Worm (Caenorhabditis elegans) whole organism, L3 larva: ENCODE data around the gene prk-1.

Source experiments
- ZK546.5 ChIP-seq: sonication (generic microtip); optimal IDR thresholded peaks from 2 replicates; lab custom pipeline; 2017; ENCODE audit warnings: missing biosample characterization, missing genetic modification characterization
- aly-2 ChIP-seq: fragments of 150-350 bp; optimal IDR thresholded peaks from 2 replicates; lab custom pipeline; 2014; ENCODE audit warnings: missing biosample characterization, missing genetic modification characterization
- ceh-16 ChIP-seq: sonication (generic microtip); optimal IDR thresholded peaks from 2 replicates; lab custom pipeline; 2017; ENCODE audit warnings: missing biosample characterization, missing genetic modification characterization
- ceh-28 ChIP-seq: fragments of 150-350 bp; optimal IDR thresholded peaks from 2 replicates; lab custom pipeline; 2014; ENCODE audit warnings: missing biosample characterization, missing genetic modification reagents, missing genetic modification characterization
- ceh-82 ChIP-seq: fragments of 150-350 bp; optimal IDR thresholded peaks from 2 replicates; lab custom pipeline; 2014; ENCODE audit warnings: missing biosample characterization, missing genetic modification characterization
- daf-12 ChIP-seq: fragments of 150-350 bp; optimal IDR thresholded peaks from 2 replicates; lab custom pipeline; 2014; ENCODE audit warnings: missing biosample characterization, missing genetic modification reagents, missing genetic modification characterization
- egl-27 ChIP-seq: sonication (generic microtip); optimal IDR thresholded peaks from 4 replicates; lab custom pipeline; 2017; ENCODE audit warnings: missing biosample characterization, missing genetic modification reagents, missing genetic modification characterization
- elt-1 ChIP-seq: fragments of 150-350 bp; optimal IDR thresholded peaks from 2 replicates; lab custom pipeline; 2014; ENCODE audit warnings: missing biosample characterization, missing genetic modification characterization
- elt-2 ChIP-seq: sonication (generic microtip); optimal IDR thresholded peaks from 2 replicates; lab custom pipeline; 2016; ENCODE audit warnings: missing genetic modification reagents, mild to moderate bottlenecking, missing genetic modification characterization, missing compliant biosample characterization
- elt-3 ChIP-seq, 3 experiments: fragments of 150-350 bp in 1 of 3; sonication (generic microtip) in 2 of 3; optimal IDR thresholded peaks; 2 replicates in 2 of 3; 4 replicates in 1 of 3; lab custom pipeline; 2014 to 2017; ENCODE audit warnings: missing biosample characterization in 3 of 3, missing genetic modification characterization in 3 of 3
- fkh-10 ChIP-seq: sonication (generic microtip); optimal IDR thresholded peaks from 2 replicates; lab custom pipeline; 2017; ENCODE audit warnings: missing biosample characterization, missing genetic modification reagents, missing genetic modification characterization
- fkh-2 ChIP-seq: fragments of 150-350 bp; optimal IDR thresholded peaks from 2 replicates; lab custom pipeline; 2014; ENCODE audit warnings: missing biosample characterization, missing genetic modification reagents, missing genetic modification characterization
- fos-1 ChIP-seq: fragments of 150-350 bp; optimal IDR thresholded peaks from 2 replicates; lab custom pipeline; 2014; ENCODE audit warnings: missing biosample characterization, missing genetic modification characterization
- hmg-11 ChIP-seq: sonication (generic microtip); optimal IDR thresholded peaks from 2 replicates; lab custom pipeline; 2016; ENCODE audit warnings: missing genetic modification characterization, missing compliant biosample characterization
- jun-1 ChIP-seq: fragments of 150-350 bp; optimal IDR thresholded peaks from 2 replicates; lab custom pipeline; 2014; ENCODE audit warnings: missing biosample characterization, missing genetic modification reagents, missing genetic modification characterization
- lin-15B ChIP-seq: fragments of 150-350 bp; optimal IDR thresholded peaks from 2 replicates; lab custom pipeline; 2014; ENCODE audit warnings: missing biosample characterization, missing genetic modification characterization
- lin-39 ChIP-seq: fragments of 150-350 bp; optimal IDR thresholded peaks from 2 replicates; lab custom pipeline; 2018; ENCODE audit warnings: missing biosample characterization, missing genetic modification reagents, missing genetic modification characterization
- lsy-12 ChIP-seq: sonication (generic microtip); optimal IDR thresholded peaks from 2 replicates; lab custom pipeline; 2016; ENCODE audit warnings: mild to moderate bottlenecking, missing genetic modification characterization, missing compliant biosample characterization
- mml-1 ChIP-seq: fragments of 150-350 bp; sonication (generic microtip); optimal IDR thresholded peaks from 3 replicates; lab custom pipeline; 2014; ENCODE audit warnings: missing biosample characterization, missing genetic modification characterization
- nfya-1 ChIP-seq: sonication (generic microtip); optimal IDR thresholded peaks from 2 replicates; lab custom pipeline; 2017; ENCODE audit warnings: missing genetic modification characterization, mild to moderate bottlenecking, missing compliant biosample characterization, antibody characterized with exemption, moderate library complexity; ENCODE audit not compliant: insufficient read depth
- nhr-11 ChIP-seq: fragments of 150-350 bp; optimal IDR thresholded peaks from 2 replicates; lab custom pipeline; 2014; ENCODE audit warnings: missing biosample characterization, missing genetic modification characterization
- nhr-12 ChIP-seq: fragments of 150-350 bp; optimal IDR thresholded peaks from 2 replicates; lab custom pipeline; 2014; ENCODE audit warnings: missing biosample characterization, missing genetic modification characterization
- nhr-23 ChIP-seq: fragments of 150-350 bp; optimal IDR thresholded peaks from 2 replicates; lab custom pipeline; 2014; ENCODE audit warnings: missing biosample characterization, missing genetic modification reagents, missing genetic modification characterization
- nhr-25 ChIP-seq: sonication (generic microtip); optimal IDR thresholded peaks from 2 replicates; lab custom pipeline; 2017; ENCODE audit warnings: missing biosample characterization, missing genetic modification characterization
- nhr-28 ChIP-seq: fragments of 150-350 bp; optimal IDR thresholded peaks from 2 replicates; lab custom pipeline; 2014; ENCODE audit warnings: missing biosample characterization, missing genetic modification characterization
- nhr-43 ChIP-seq: sonication (generic microtip); optimal IDR thresholded peaks from 2 replicates; lab custom pipeline; 2016; ENCODE audit warnings: mild to moderate bottlenecking, missing genetic modification characterization, missing compliant biosample characterization; ENCODE audit not compliant: poor library complexity, severe bottlenecking
- nhr-67 ChIP-seq: fragments of 150-350 bp; optimal IDR thresholded peaks from 2 replicates; lab custom pipeline; 2014; ENCODE audit warnings: missing biosample characterization, missing genetic modification characterization
- pha-4 ChIP-seq: fragments of 150-350 bp; optimal IDR thresholded peaks from 2 replicates; lab custom pipeline; 2014; ENCODE audit warnings: missing biosample characterization, missing genetic modification reagents, missing genetic modification characterization
- pqm-1 ChIP-seq: fragments of 150-350 bp; optimal IDR thresholded peaks from 2 replicates; lab custom pipeline; 2017; ENCODE audit warnings: missing biosample characterization, missing genetic modification characterization, inconsistent platforms
- sea-2 ChIP-seq: fragments of 150-350 bp; sonication (generic microtip); optimal IDR thresholded peaks from 4 replicates; lab custom pipeline; 2014; ENCODE audit warnings: missing biosample characterization, missing genetic modification reagents, missing genetic modification characterization
- snpc-4 ChIP-seq: fragments of 150-350 bp; optimal IDR thresholded peaks from 2 replicates; lab custom pipeline; 2014; ENCODE audit warnings: missing biosample characterization, missing genetic modification characterization
- ztf-11 ChIP-seq: fragments of 150-350 bp; optimal IDR thresholded peaks from 2 replicates; lab custom pipeline; 2014; ENCODE audit warnings: missing biosample characterization, missing genetic modification characterization
- ztf-4 ChIP-seq: fragments of 150-350 bp; optimal IDR thresholded peaks from 2 replicates; lab custom pipeline; 2014; ENCODE audit warnings: missing biosample characterization, missing genetic modification characterization

prk-1 gene

DNA sequence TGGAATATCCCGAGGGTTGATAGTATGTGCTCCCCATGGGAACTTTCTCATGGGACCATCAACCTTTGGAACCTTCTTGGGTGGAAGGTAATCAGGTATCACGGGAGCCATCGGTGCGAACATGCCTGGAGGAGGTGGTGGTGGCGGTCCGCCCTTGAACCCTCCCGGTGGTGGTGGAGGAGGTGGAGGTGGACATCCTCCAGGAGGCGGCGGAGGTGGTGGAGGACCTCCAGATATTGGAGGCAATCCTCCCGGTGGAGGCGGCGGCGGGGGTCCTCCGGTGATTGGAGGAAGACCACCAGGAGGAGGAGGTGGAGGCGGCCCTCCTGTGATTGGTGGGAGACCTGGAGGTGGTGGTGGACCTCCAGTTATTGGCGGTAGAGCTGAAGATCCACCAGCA is 35.9 kb downstream of the prk-1 start:
- TF ChIP-seq nhr-23 (tag; lab: Kevin White, UChicago): no peak

DNA sequence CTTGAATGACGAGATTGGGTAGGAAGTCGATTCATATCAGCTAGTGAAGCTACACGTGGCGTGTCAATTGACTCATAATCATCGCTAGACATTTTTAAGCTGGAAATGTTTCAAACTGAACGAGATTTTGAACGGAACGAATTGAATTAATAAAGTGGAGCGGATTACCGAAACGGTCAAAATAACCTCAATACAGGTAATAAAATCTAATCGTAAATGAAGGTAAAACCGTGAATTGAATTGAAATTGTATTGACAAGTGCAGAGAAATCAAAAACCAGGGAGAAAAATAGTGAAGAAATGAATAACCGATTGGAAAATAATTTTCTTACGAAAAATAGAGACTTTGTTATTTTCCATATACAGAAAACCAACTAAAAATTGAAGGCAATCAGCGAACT is 39.1 kb downstream of the prk-1 start, which contains the start of gene cyk-1:
Gene cyk-1, minus strand, starts transcription at position 101 of the 400 bp plus-strand sequence.
- TF ChIP-seq nhr-25 (tag; lab: Kevin White, UChicago) (no peak), ceh-16 (tag; lab: Kevin White, UChicago) (no peak), nhr-11 (tag; lab: Kevin White, UChicago) (no peak), elt-2 (tag; lab: Kevin White, UChicago) (no peak), lsy-12 (tag; lab: Kevin White, UChicago) (no peak), aly-2 (tag; lab: Kevin White, UChicago) (no peak), mml-1 (tag; lab: Kevin White, UChicago) (no peak)
- TF ChIP-seq, all 47 proteins: peak for 0

DNA sequence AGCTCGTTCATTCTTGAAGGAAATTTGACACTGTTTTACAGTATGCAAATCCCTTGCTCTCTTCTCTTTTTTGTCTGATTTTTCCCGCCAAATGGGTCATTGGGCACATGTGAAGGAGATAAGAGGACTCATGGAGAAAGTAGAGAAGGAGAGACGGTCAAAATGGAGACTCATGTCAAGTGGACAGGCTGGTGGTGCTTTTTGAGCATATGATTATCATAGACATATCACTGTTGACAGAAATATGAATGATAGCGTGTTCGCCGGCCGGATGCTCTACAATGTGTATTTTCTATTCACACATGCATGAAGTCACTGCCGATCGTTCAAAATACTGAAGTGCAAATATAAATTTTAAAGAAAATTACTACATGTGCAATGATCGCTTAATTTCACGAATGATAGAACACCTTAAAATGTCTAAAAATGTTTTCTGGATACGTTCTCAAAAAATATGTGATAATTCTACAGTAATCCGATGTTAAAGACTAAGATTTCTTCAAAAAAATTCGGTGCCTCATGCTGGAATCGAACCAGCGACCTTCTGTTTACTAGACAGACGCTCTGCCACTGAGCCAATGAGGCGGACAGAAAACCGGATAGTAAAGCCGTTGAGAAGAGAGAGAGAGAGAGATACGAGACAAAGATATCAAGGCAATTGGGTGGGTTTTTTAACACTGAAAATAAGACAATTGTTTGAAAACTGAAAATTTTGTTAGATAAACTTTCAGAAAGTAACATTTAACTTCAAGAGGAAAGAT is 40.3 kb downstream of the prk-1 start:
- TF ChIP-seq egl-27 (tag; lab: Kevin White, UChicago) (peak; percentile 34), ZK546.5 (tag; lab: Kevin White, UChicago) (no peak), hmg-11 (tag; lab: Kevin White, UChicago) (peak; percentile 50), ztf-11 (no peak), nhr-23 (tag; lab: Kevin White, UChicago) (no peak), jun-1 (tag; lab: Kevin White, UChicago) (no peak), nhr-43 (tag; lab: Kevin White, UChicago) (peak; percentile 32), snpc-4 (peak; percentile 94), fkh-2 (no peak), fos-1 (tag; lab: Kevin White, UChicago) (no peak), lin-39 (tag; lab: Kevin White, UChicago) (no peak), elt-2 (tag; lab: Kevin White, UChicago) (peak; percentile 17), sea-2 (no peak), lin-15B (tag; lab: Kevin White, UChicago) (peak; percentile 9), nfya-1 (tag; lab: Kevin White, UChicago) (peak; percentile 53), nhr-67 (tag; lab: Kevin White, UChicago) (no peak), nhr-11 (tag; lab: Kevin White, UChicago) (no peak), elt-3 (tag; optimal IDR thresholded peaks at IDR 0.05; lab: Kevin White, UChicago) (no peak), ceh-82 (tag; lab: Kevin White, UChicago) (no peak), pha-4 (tag; lab: Kevin White, UChicago) (peak; percentile 42)

DNA sequence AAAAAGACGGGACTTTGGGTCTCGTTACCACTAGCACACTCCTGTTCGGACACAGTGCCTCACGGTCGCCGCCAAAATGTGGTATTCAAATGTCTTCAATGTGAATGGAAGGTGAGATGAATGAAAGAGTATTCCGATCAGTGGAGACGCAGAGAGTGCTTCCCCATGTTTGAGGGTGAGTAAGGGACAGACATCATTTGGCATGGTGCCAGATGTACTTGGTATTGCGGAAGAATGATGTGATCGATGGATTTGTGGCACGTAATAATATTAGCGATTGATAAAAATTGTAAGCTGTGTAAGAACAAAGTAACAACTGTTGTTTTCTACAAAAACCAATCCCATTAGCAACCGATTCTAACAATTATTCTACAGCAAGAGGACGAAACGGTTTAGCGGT is 42.1 kb downstream of the prk-1 start:
- TF ChIP-seq nhr-43 (tag; lab: Kevin White, UChicago) (no peak), lin-39 (tag; lab: Kevin White, UChicago) (no peak), mml-1 (tag; lab: Kevin White, UChicago) (no peak), fkh-10 (GFP tag; lab: Kevin White, UChicago) (no peak), pha-4 (tag; lab: Kevin White, UChicago) (peak; percentile 19), ceh-82 (tag; lab: Kevin White, UChicago) (no peak), daf-12 (no peak), nhr-25 (tag; lab: Kevin White, UChicago) (peak; percentile 46)

DNA sequence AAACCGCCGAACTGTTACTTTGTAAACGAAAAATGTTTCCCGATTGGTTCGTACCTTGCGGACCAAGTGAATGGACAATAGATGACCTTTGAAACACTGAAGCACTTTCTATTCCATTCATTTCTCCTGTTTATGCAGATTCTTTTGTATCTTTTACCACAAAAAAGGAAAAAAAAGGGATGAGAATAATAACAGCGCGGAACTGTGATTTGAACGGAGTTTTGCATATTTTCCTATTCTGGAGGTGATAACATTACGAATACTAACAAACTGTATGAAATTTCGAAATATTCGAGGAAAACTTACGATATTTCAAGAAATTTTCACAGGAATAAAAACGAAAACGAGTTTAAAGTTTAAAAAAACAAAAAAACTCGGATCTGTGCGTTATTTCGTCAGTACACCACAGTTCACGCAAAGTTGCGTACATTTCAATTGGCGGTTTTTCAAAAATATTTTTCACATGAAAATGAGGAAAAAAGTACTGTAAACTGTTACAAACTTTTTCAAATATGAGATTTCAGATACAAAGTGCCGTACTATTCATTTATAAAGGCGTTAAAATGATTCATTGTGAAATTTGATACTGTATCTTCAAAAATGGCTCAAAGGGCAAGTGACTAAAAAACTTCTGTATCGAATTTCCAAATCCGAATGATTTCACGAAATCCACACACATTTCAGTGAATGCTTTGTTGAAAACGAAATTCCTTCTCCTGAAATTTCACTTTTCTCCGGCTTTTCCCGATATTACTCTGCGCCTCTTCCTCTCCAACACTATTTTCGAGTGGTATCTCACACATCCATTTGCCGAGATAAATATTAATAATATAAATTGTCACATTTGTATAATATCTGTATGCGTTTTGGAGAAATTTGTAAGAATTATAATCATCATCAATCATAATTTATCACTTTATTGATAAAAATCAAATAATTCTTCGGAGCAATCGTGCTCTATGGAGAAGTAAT is 44.6 kb downstream of the prk-1 start:
- TF ChIP-seq pqm-1 (tag; lab: Kevin White, UChicago): no peak
- no peak for TF ChIP-seq ceh-28 (tag; lab: Kevin White, UChicago)
- no peak for TF ChIP-seq nhr-28 (tag; lab: Kevin White, UChicago)
- TF ChIP-seq ztf-4 (tag; lab: Kevin White, UChicago): no peak
- TF ChIP-seq ceh-16 (tag; lab: Kevin White, UChicago): no peak
- TF ChIP-seq nhr-11 (tag; lab: Kevin White, UChicago): no peak
- TF ChIP-seq mml-1 (tag; lab: Kevin White, UChicago): no peak
- TF ChIP-seq nhr-12 (tag; lab: Kevin White, UChicago): no peak
- TF ChIP-seq fkh-10 (GFP tag; lab: Kevin White, UChicago): no peak
- TF ChIP-seq ztf-11: no peak
- TF ChIP-seq pha-4 (tag; lab: Kevin White, UChicago): no peak
- no peak for TF ChIP-seq elt-1
